Fruit fly (Drosophila melanogaster) whole organism, embryonic: ENCODE data around the gene CG7377.

Experiments
- Bdp1 ChIP-seq: fragments of 200-800 bp; sonication (Bioruptor generic); optimal IDR thresholded peaks from 3 replicates; lab custom pipeline; 2016; ENCODE audit warnings: missing biosample characterization, missing genetic modification characterization
- CG10654 ChIP-seq: fragments of 200-800 bp; sonication (Bioruptor generic); optimal IDR thresholded peaks from 2 replicates; lab custom pipeline; 2016; ENCODE audit warnings: missing biosample characterization, missing genetic modification characterization
- CG10959 ChIP-seq: fragments of 200-800 bp; sonication (Bioruptor generic); IDR thresholded peaks from 2 replicates; pipeline ENCODE4 v1.3.6; 2022; ENCODE audit warnings: missing biosample characterization, missing genetic modification characterization
- CG11696 ChIP-seq: fragments of 200-800 bp; sonication (Bioruptor generic); IDR thresholded peaks from 2 replicates; pipeline ENCODE4 v1.3.6; 2022; ENCODE audit warnings: missing biosample characterization, missing genetic modification characterization
- CG12942 ChIP-seq: fragments of 200-800 bp; sonication (Bioruptor generic); optimal IDR thresholded peaks from 3 replicates; lab custom pipeline; 2016; ENCODE audit warnings: missing biosample characterization, missing genetic modification characterization
- CG13775 ChIP-seq: fragments of 200-800 bp; sonication (Bioruptor generic); optimal IDR thresholded peaks from 3 replicates; lab custom pipeline; 2017; ENCODE audit warnings: missing biosample characterization, mild to moderate bottlenecking, missing genetic modification characterization
- CG14014 ChIP-seq: fragments of 200-800 bp; sonication (Bioruptor generic); IDR thresholded peaks from 2 replicates; pipeline ENCODE4 v1.3.6; 2022; ENCODE audit warnings: missing biosample characterization, missing genetic modification characterization
- CG14667 ChIP-seq: fragments of 200-800 bp; sonication (Bioruptor generic); IDR thresholded peaks from 2 replicates; pipeline ENCODE4 v1.3.6; 2022; ENCODE audit warnings: missing biosample characterization, missing genetic modification characterization
- CG14710 ChIP-seq: fragments of 200-800 bp; sonication (Bioruptor generic); optimal IDR thresholded peaks from 3 replicates; lab custom pipeline; 2019; ENCODE audit warnings: missing biosample characterization, mild to moderate bottlenecking, missing genetic modification characterization, moderate library complexity
- CG17829 ChIP-seq: fragments of 200-800 bp; optimal IDR thresholded peaks from 2 replicates; lab custom pipeline; 2019; ENCODE audit warnings: missing biosample characterization, mild to moderate bottlenecking, missing genetic modification characterization, moderate library complexity
- CG18599 ChIP-seq: fragments of 200-800 bp; sonication (Bioruptor generic); optimal IDR thresholded peaks from 3 replicates; lab custom pipeline; 2017; ENCODE audit warnings: missing biosample characterization, missing genetic modification characterization, mild to moderate bottlenecking, moderate library complexity, missing genetic modification reagents
- CG18764 ChIP-seq: fragments of 200-800 bp; sonication (Bioruptor generic); optimal IDR thresholded peaks from 3 replicates; lab custom pipeline; 2016; ENCODE audit warnings: missing biosample characterization, missing genetic modification characterization
- CG30403 ChIP-seq: fragments of 200-800 bp; sonication (Bioruptor generic); optimal IDR thresholded peaks from 3 replicates; lab custom pipeline; 2016; ENCODE audit warnings: missing biosample characterization, missing genetic modification characterization
- CG3065 ChIP-seq: fragments of 200-800 bp; sonication (Bioruptor generic); optimal IDR thresholded peaks from 2 replicates; lab custom pipeline; 2016; ENCODE audit warnings: missing biosample characterization, missing genetic modification characterization
- CG32772 ChIP-seq: fragments of 200-800 bp; sonication (Bioruptor generic); IDR thresholded peaks from 2 replicates; pipeline ENCODE4 v1.3.6; 2022; ENCODE audit warnings: missing biosample characterization, missing genetic modification characterization
- CG34422 ChIP-seq: fragments of 200-800 bp; sonication (Bioruptor generic); IDR thresholded peaks from 3 replicates; pipeline ENCODE4 v1.3.6; 2022; ENCODE audit warnings: missing biosample characterization, missing genetic modification characterization
- CG6272 ChIP-seq: fragments of 200-800 bp; sonication (Bioruptor generic); IDR thresholded peaks from 2 replicates; pipeline ENCODE4 v1.3.6; 2022; ENCODE audit warnings: missing biosample characterization, missing genetic modification characterization
- CG7987 ChIP-seq: fragments of 200-800 bp; sonication (Bioruptor generic); optimal IDR thresholded peaks from 2 replicates; lab custom pipeline; 2018; ENCODE audit warnings: missing biosample characterization, mild to moderate bottlenecking, missing genetic modification characterization, moderate library complexity
- CG9437 ChIP-seq: fragments of 200-800 bp; sonication (Bioruptor generic); optimal IDR thresholded peaks from 2 replicates; lab custom pipeline; 2018; ENCODE audit warnings: missing biosample characterization, mild to moderate bottlenecking, missing genetic modification characterization
- CG9609 ChIP-seq: fragments of 200-800 bp; sonication (Bioruptor generic); optimal IDR thresholded peaks from 3 replicates; lab custom pipeline; 2016; ENCODE audit warnings: missing biosample characterization, missing genetic modification characterization
- Dll ChIP-seq: fragments of 200-800 bp; sonication (Bioruptor generic); IDR thresholded peaks from 4 replicates; pipeline ENCODE4 v1.3.6; 2022; ENCODE audit warnings: missing biosample characterization, missing genetic modification characterization; ENCODE audit not compliant: partially characterized antibody
- Dp ChIP-seq: fragments of 200-800 bp; sonication (Bioruptor generic); optimal IDR thresholded peaks from 2 replicates; lab custom pipeline; 2018; ENCODE audit warnings: missing biosample characterization, mild to moderate bottlenecking, missing genetic modification characterization, moderate library complexity
- Eip74EF ChIP-seq, 2 experiments: fragments of 200-800 bp in 1 of 2; fragments of >200 bp in 1 of 2; sonication (Bioruptor generic) in 1 of 2; optimal IDR thresholded peaks; 2 replicates each; lab custom pipeline; 2017 to 2019; ENCODE audit warnings: missing biosample characterization in 2 of 2, missing genetic modification characterization in 2 of 2, mild to moderate bottlenecking in 1 of 2, moderate library complexity in 1 of 2
- Ets65A ChIP-seq: fragments of 200-800 bp; sonication (Bioruptor generic); peaks from one replicate; lab custom pipeline; 2016; ENCODE audit warnings: missing biosample characterization, missing genetic modification characterization
- Fer2 ChIP-seq: fragments of 200-800 bp; sonication (Bioruptor generic); optimal IDR thresholded peaks from 2 replicates; lab custom pipeline; 2018; ENCODE audit warnings: missing biosample characterization, mild to moderate bottlenecking, missing genetic modification characterization, moderate library complexity
- GATAe ChIP-seq: fragments of 200-800 bp; sonication (Bioruptor generic); conservative IDR thresholded peaks from 2 replicates; pipeline ENCODE4 v1.3.6; 2022; ENCODE audit warnings: missing biosample characterization, missing genetic modification characterization
- H2.0 ChIP-seq: fragments of 200-800 bp; sonication (Bioruptor generic); IDR thresholded peaks from 2 replicates; pipeline ENCODE4 v1.3.6; 2022; ENCODE audit warnings: missing biosample characterization, missing genetic modification characterization
- Hmx ChIP-seq: fragments of 200-800 bp; sonication (Bioruptor generic); optimal IDR thresholded peaks from 2 replicates; lab custom pipeline; 2016; ENCODE audit warnings: missing biosample characterization, missing genetic modification characterization
- Jarid2 ChIP-seq: fragments of 200-800 bp; sonication (Bioruptor generic); optimal IDR thresholded peaks from 3 replicates; lab custom pipeline; 2017; ENCODE audit warnings: mild to moderate bottlenecking, missing biosample characterization, missing genetic modification reagents, missing genetic modification characterization
- MBD-R2 ChIP-seq: fragments of 200-800 bp; sonication (Bioruptor generic); IDR thresholded peaks from 2 replicates; pipeline ENCODE4 v1.3.6; 2022; ENCODE audit warnings: missing biosample characterization, missing genetic modification characterization
- Meics ChIP-seq: fragments of 200-800 bp; sonication (Bioruptor generic); optimal IDR thresholded peaks from 2 replicates; lab custom pipeline; 2017; ENCODE audit warnings: missing biosample characterization, mild to moderate bottlenecking, missing genetic modification characterization
- NK7.1 ChIP-seq: fragments of 200-800 bp; sonication (Bioruptor generic); optimal IDR thresholded peaks from 3 replicates; lab custom pipeline; 2016; ENCODE audit warnings: missing biosample characterization, missing genetic modification characterization
- Neu2 ChIP-seq: fragments of 200-800 bp; sonication (Bioruptor generic); optimal IDR thresholded peaks from 3 replicates; lab custom pipeline; 2016; ENCODE audit warnings: missing biosample characterization, missing genetic modification characterization, borderline replicate concordance
- Oli ChIP-seq: fragments of 200-800 bp; sonication (Bioruptor generic); optimal IDR thresholded peaks from 2 replicates; lab custom pipeline; 2018; ENCODE audit warnings: missing biosample characterization, mild to moderate bottlenecking, missing genetic modification characterization, moderate library complexity
- Sry-β ChIP-seq: fragments of 200-800 bp; sonication (Bioruptor generic); optimal IDR thresholded peaks from 2 replicates; lab custom pipeline; 2018; ENCODE audit warnings: missing biosample characterization, mild to moderate bottlenecking, missing genetic modification characterization, moderate library complexity
- Tbp ChIP-seq: fragments of >200 bp; optimal IDR thresholded peaks from 2 replicates; lab custom pipeline; 2018; ENCODE audit warnings: missing biosample characterization, missing genetic modification characterization
- ash1 ChIP-seq: fragments of 200-800 bp; sonication (Bioruptor generic); optimal IDR thresholded peaks from 2 replicates; lab custom pipeline; 2018; ENCODE audit warnings: missing biosample characterization, mild to moderate bottlenecking, missing genetic modification characterization
- btn ChIP-seq: fragments of 200-800 bp; sonication (Bioruptor generic); optimal IDR thresholded peaks from 2 replicates; lab custom pipeline; 2016; ENCODE audit warnings: missing biosample characterization, missing genetic modification characterization
- disco-r ChIP-seq: fragments of 200-800 bp; sonication (Bioruptor generic); optimal IDR thresholded peaks from 2 replicates; lab custom pipeline; 2016; ENCODE audit warnings: missing biosample characterization, missing genetic modification characterization
- gro ChIP-seq: fragments of 200-800 bp; sonication (Bioruptor generic); optimal IDR thresholded peaks from 2 replicates; lab custom pipeline; 2016; ENCODE audit warnings: missing biosample characterization, missing genetic modification characterization
- hb ChIP-seq: fragments of 200-800 bp; sonication (Bioruptor generic); IDR thresholded peaks from 3 replicates; pipeline ENCODE4 v1.3.6; 2022; ENCODE audit warnings: missing biosample characterization, missing genetic modification characterization; ENCODE audit not compliant: partially characterized antibody
- insv ChIP-seq, 2 experiments: fragments of 200-800 bp; sonication (Bioruptor generic); optimal IDR thresholded peaks; 3 replicates each; lab custom pipeline; 2016 to 2018; ENCODE audit warnings: missing biosample characterization in 2 of 2, missing genetic modification characterization in 2 of 2
- klu ChIP-seq: fragments of 200-800 bp; sonication (Bioruptor generic); IDR thresholded peaks from 2 replicates; pipeline ENCODE4 v1.3.6; 2022; ENCODE audit warnings: missing biosample characterization, missing genetic modification characterization
- knrl ChIP-seq: fragments of 200-800 bp; sonication (Bioruptor generic); IDR thresholded peaks from 3 replicates; pipeline ENCODE4 v1.3.6; 2022; ENCODE audit warnings: missing biosample characterization, missing genetic modification characterization; ENCODE audit not compliant: partially characterized antibody
- mld ChIP-seq: fragments of 200-800 bp; sonication (Bioruptor generic); IDR thresholded peaks from 3 replicates; pipeline ENCODE4 v1.3.6; 2022; ENCODE audit warnings: missing biosample characterization, missing genetic modification characterization; ENCODE audit not compliant: partially characterized antibody
- odd ChIP-seq: fragments of 200-800 bp; sonication (Bioruptor generic); optimal IDR thresholded peaks from 2 replicates; lab custom pipeline; 2017; ENCODE audit warnings: missing biosample characterization, mild to moderate bottlenecking, missing genetic modification characterization
- ro ChIP-seq: fragments of 200-800 bp; sonication (Bioruptor generic); IDR thresholded peaks from 2 replicates; pipeline ENCODE4 v1.3.6; 2022; ENCODE audit warnings: missing biosample characterization, missing genetic modification characterization
- sens ChIP-seq: fragments of 200-800 bp; sonication (Bioruptor generic); peaks from one replicate; lab custom pipeline; 2016; ENCODE audit warnings: missing biosample characterization, missing genetic modification characterization
- tna ChIP-seq: fragments of 200-800 bp; sonication (Bioruptor generic); IDR thresholded peaks from 2 replicates; pipeline ENCODE4 v1.3.6; 2022; ENCODE audit warnings: missing biosample characterization, missing genetic modification characterization; ENCODE audit not compliant: partially characterized antibody
- trem ChIP-seq: fragments of 200-800 bp; optimal IDR thresholded peaks from 3 replicates; lab custom pipeline; 2019; ENCODE audit warnings: missing biosample characterization, mild to moderate bottlenecking, missing genetic modification characterization, moderate library complexity
- vfl ChIP-seq: fragments of 200-800 bp; sonication (Bioruptor generic); optimal IDR thresholded peaks from 2 replicates; lab custom pipeline; 2016; ENCODE audit warnings: missing biosample characterization, missing genetic modification characterization

CG7377 gene

DNA sequence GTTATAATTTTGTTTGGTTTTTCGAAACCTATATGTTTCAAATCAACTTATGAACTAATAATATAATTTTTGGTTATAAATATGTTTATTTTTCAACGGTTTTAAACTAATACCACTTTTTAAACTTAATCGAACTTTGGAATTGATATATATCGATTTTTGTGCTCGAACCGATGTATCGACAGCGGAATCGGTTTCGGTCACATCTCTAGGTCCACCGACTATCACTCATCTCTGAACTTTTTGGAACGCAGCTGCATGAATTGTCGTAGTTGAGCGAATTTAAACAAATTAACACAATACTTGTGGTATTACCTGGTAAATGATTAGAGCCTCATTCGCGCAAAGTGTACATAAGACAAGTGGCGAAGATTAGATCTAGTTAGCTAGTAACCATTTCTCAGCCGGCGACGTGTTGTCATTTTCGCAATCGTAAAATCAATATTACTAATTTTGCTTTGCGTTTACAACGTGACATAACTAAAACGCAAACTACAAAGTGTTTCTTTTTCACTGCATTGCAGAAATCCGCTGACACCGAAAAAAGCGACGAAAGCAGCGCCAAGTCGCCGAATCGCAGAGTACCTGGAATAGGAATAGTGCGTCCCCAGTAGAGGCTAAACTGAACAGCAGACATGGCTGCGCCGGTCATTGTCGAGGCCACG lies 38.5 kb downstream of the CG7377 start, which contains the start of gene Apt1 (continued):
- TF ChIP-seq mld, result peak; percentile 90
- TF ChIP-seq Jarid2 (GFP tag; lab: Kevin White, UChicago), result no peak
- TF ChIP-seq Ets65A (GFP tag; lab: Kevin White, UChicago), result peak; percentile 16
- TF ChIP-seq CG30403 (GFP tag; lab: Kevin White, UChicago), result no peak
- TF ChIP-seq CG14710 (tag; lab: Kevin White, UChicago), result peak; percentile 19
- no peak for TF ChIP-seq btn
- TF ChIP-seq CG34422 (GFP tag; lab: Robert Waterston, UW), result no peak; the same call in 2 of the 3 replicates
- TF ChIP-seq gro (GFP tag; lab: Kevin White, UChicago), result no peak
- TF ChIP-seq Tbp (GFP tag; lab: Kevin White, UChicago), result no peak
- no peak for TF ChIP-seq CG11696 (GFP tag; lab: Robert Waterston, UW)
- no peak for TF ChIP-seq Hmx (GFP tag; lab: Kevin White, UChicago)
- TF ChIP-seq MBD-R2 (GFP tag; lab: Robert Waterston, UW), result peak; percentile 85
- no peak for TF ChIP-seq CG13775 (GFP tag; lab: Kevin White, UChicago)
- no peak for TF ChIP-seq H2.0 (GFP tag; lab: Robert Waterston, UW)
- no peak for TF ChIP-seq Fer2 (tag; lab: Kevin White, UChicago)
- peak; percentile 50 for TF ChIP-seq sens
- no peak for TF ChIP-seq CG10959 (GFP tag; lab: Robert Waterston, UW)
- no peak for TF ChIP-seq CG18764 (GFP tag; lab: Kevin White, UChicago)
- TF ChIP-seq CG17829 (tag; lab: Kevin White, UChicago), result peak; percentile 14
- peak; percentile 69 for TF ChIP-seq Dp
- TF ChIP-seq Dll (GFP tag; lab: Robert Waterston, UW), result peak; percentile 94
- TF ChIP-seq CG9437, result no peak
- peak; percentile 93 for TF ChIP-seq hb
- peak; percentile 95 for TF ChIP-seq tna (GFP tag; lab: Robert Waterston, UW)
- no peak for TF ChIP-seq Bdp1 (GFP tag; lab: Kevin White, UChicago)
- TF ChIP-seq CG7987 (GFP tag; lab: Kevin White, UChicago), result no peak
- TF ChIP-seq klu (GFP tag; lab: Robert Waterston, UW), result no peak
- TF ChIP-seq CG32772 (GFP tag; lab: Robert Waterston, UW), result no peak
- no peak for TF ChIP-seq CG10654 (GFP tag; lab: Kevin White, UChicago)
- no peak for TF ChIP-seq CG12942 (GFP tag; lab: Kevin White, UChicago)
- TF ChIP-seq CG3065 (GFP tag; lab: Kevin White, UChicago), result no peak
- TF ChIP-seq disco-r (GFP tag; lab: Kevin White, UChicago), result no peak
- TF ChIP-seq knrl, result peak; percentile 96
- no peak for TF ChIP-seq odd (GFP tag; lab: Kevin White, UChicago)
- no peak for TF ChIP-seq vfl (GFP tag; lab: Kevin White, UChicago)
- no peak for TF ChIP-seq insv (GFP tag; optimal IDR thresholded peaks at IDR 0.05; lab: Kevin White, UChicago)
- no peak for TF ChIP-seq NK7.1
- TF ChIP-seq ro (GFP tag; lab: Robert Waterston, UW), result no peak
- TF ChIP-seq Eip74EF (GFP tag; optimal IDR thresholded peaks at IDR 0.05; lab: Kevin White, UChicago), result no peak
- no peak for TF ChIP-seq Oli
- no peak for TF ChIP-seq GATAe
- no peak for TF ChIP-seq CG9609 (GFP tag; lab: Kevin White, UChicago)
- no peak for TF ChIP-seq Neu2 (GFP tag; lab: Kevin White, UChicago)
- no peak for TF ChIP-seq CG14014 (GFP tag; lab: Robert Waterston, UW)
- TF ChIP-seq CG14667 (GFP tag; lab: Robert Waterston, UW), result no peak
- TF ChIP-seq ash1, result no peak
- peak; percentile 19 for TF ChIP-seq trem (tag; lab: Kevin White, UChicago)
- no peak for TF ChIP-seq Sry-β
- no peak for TF ChIP-seq CG18599 (GFP tag; lab: Kevin White, UChicago)
- no peak for TF ChIP-seq Meics
- no peak for TF ChIP-seq CG6272 (GFP tag; lab: Robert Waterston, UW)
